Fruit fly (Drosophila melanogaster) whole organism, adult: ENCODE data around the gene Tektin-C.

ENCODE experiments used
- CG12768 ChIP-seq: fragments of 200-800 bp; sonication (Bioruptor generic); optimal IDR thresholded peaks from 2 replicates; lab custom pipeline; 2017; ENCODE audit warnings: missing biosample characterization, missing genetic modification characterization, mild to moderate bottlenecking, moderate library complexity, missing genetic modification reagents
- CG1620 ChIP-seq: fragments of 200-800 bp; sonication (Bioruptor generic); optimal IDR thresholded peaks from 2 replicates; lab custom pipeline; 2016; ENCODE audit warnings: missing biosample characterization, missing genetic modification characterization
- CG5204 ChIP-seq: fragments of 200-800 bp; sonication (Bioruptor generic); optimal IDR thresholded peaks from 2 replicates; lab custom pipeline; 2016; ENCODE audit warnings: missing biosample characterization, missing genetic modification characterization
- Mnt ChIP-seq: fragments of 200-800 bp; sonication (Bioruptor generic); optimal IDR thresholded peaks from 2 replicates; lab custom pipeline; 2016; ENCODE audit warnings: missing biosample characterization, mild to moderate bottlenecking, missing genetic modification characterization
- cic ChIP-seq: fragments of 200-800 bp; sonication (Bioruptor generic); optimal IDR thresholded peaks from 2 replicates; lab custom pipeline; 2017; ENCODE audit warnings: missing biosample characterization, mild to moderate bottlenecking, missing genetic modification characterization, moderate library complexity
- toe ChIP-seq: fragments of 200-800 bp; sonication (Bioruptor generic); optimal IDR thresholded peaks from 2 replicates; lab custom pipeline; 2016; ENCODE audit warnings: missing biosample characterization, missing genetic modification characterization

dm6 chr3L:5785237-5786062 is 10.9 kb downstream of the Tektin-C start:
- TF ChIP-seq CG5204 (no peak), cic (GFP tag; lab: Kevin White, UChicago) (no peak), toe (no peak), Mnt (GFP tag; lab: Kevin White, UChicago) (no peak), CG1620 (GFP tag; lab: Kevin White, UChicago) (no peak), CG12768 (GFP tag; lab: Kevin White, UChicago) (no peak)
